Worm (Caenorhabditis elegans): ENCODE measurements around the gene Y57A10A.5.
"Not testable (repeated sequence)": the region's sequence is repeated elsewhere in the genome, so short reads cannot be mapped to it uniquely, and the experiment has no call there.

- TF ChIP-seq elt-2 (tag; optimal IDR thresholded peaks at IDR 0.05); snpc-4 (tag; optimal IDR thresholded peaks at IDR 0.05); fos-1 (tag; optimal IDR thresholded peaks at IDR 0.05); mdl-1 (tag; optimal IDR thresholded peaks at IDR 0.05); jun-1 (tag; optimal IDR thresholded peaks at IDR 0.05); pha-4 (tag; optimal IDR thresholded peaks at IDR 0.05); nhr-11 (tag; optimal IDR thresholded peaks at IDR 0.05); fkh-10 (GFP tag; optimal IDR thresholded peaks at IDR 0.05); ztf-11 (tag; optimal IDR thresholded peaks at IDR 0.05); zag-1 (tag; optimal IDR thresholded peaks at IDR 0.05); nhr-28 (tag; optimal IDR thresholded peaks at IDR 0.05): not testable (repeated sequence)
Observed at ce11 chrII:12151640-12152039, 2.6 kb upstream of the Y57A10A.5 start, which contains the start of gene Y57A10A.4.
